Fruit fly (Drosophila melanogaster) whole organism, embryonic: ENCODE measurements around the gene BomBc3.

Experiments
- Bdp1 ChIP-seq: fragments of 200-800 bp; sonication (Bioruptor generic); optimal IDR thresholded peaks from 3 replicates; lab custom pipeline; 2016; ENCODE audit warnings: missing biosample characterization, missing genetic modification characterization
- CG10431 ChIP-seq: fragments of 200-800 bp; sonication (Bioruptor generic); optimal IDR thresholded peaks from 3 replicates; lab custom pipeline; 2018; ENCODE audit warnings: missing biosample characterization, mild to moderate bottlenecking, missing genetic modification characterization
- CG10462 ChIP-seq: fragments of 200-800 bp; sonication (Bioruptor generic); optimal IDR thresholded peaks from 2 replicates; lab custom pipeline; 2016; ENCODE audit warnings: missing biosample characterization, missing genetic modification characterization
- CG10959 ChIP-seq: fragments of 200-800 bp; sonication (Bioruptor generic); IDR thresholded peaks from 2 replicates; pipeline ENCODE4 v1.3.6; 2022; ENCODE audit warnings: missing biosample characterization, missing genetic modification characterization
- CG11504 ChIP-seq: fragments of 200-800 bp; sonication (Bioruptor generic); optimal IDR thresholded peaks from 3 replicates; lab custom pipeline; 2019; ENCODE audit warnings: missing biosample characterization, mild to moderate bottlenecking, missing genetic modification characterization, moderate library complexity
- CG11695 ChIP-seq: fragments of 200-800 bp; sonication (Bioruptor generic); IDR thresholded peaks from 3 replicates; pipeline ENCODE4 v1.3.6; 2022; ENCODE audit warnings: missing biosample characterization, missing genetic modification characterization
- CG15073 ChIP-seq: fragments of 200-800 bp; sonication (Bioruptor generic); optimal IDR thresholded peaks from 2 replicates; lab custom pipeline; 2016; ENCODE audit warnings: missing biosample characterization, missing genetic modification characterization
- CG1647 ChIP-seq: fragments of 200-800 bp; sonication (Bioruptor generic); optimal IDR thresholded peaks from 3 replicates; lab custom pipeline; 2016; ENCODE audit warnings: missing biosample characterization, missing genetic modification characterization
- CG16813 ChIP-seq: fragments of 200-800 bp; sonication (Bioruptor generic); IDR thresholded peaks from 3 replicates; pipeline ENCODE4 v1.3.6; 2022; ENCODE audit warnings: missing biosample characterization, missing genetic modification characterization; ENCODE audit not compliant: partially characterized antibody
- CG17612 ChIP-seq: fragments of 200-800 bp; sonication (Bioruptor generic); IDR thresholded peaks from 2 replicates; pipeline ENCODE4 v1.3.6; 2022; ENCODE audit warnings: missing biosample characterization, missing genetic modification characterization
- CG2129 ChIP-seq: fragments of 200-800 bp; sonication (Bioruptor generic); IDR thresholded peaks from 2 replicates; pipeline ENCODE4 v1.3.6; 2022; ENCODE audit warnings: missing biosample characterization, missing genetic modification characterization; ENCODE audit not compliant: partially characterized antibody
- CG2199 ChIP-seq: fragments of 200-800 bp; sonication (Bioruptor generic); IDR thresholded peaks from 3 replicates; pipeline ENCODE4 v1.3.6; 2022; ENCODE audit warnings: missing biosample characterization, missing genetic modification characterization
- CG2202 ChIP-seq: fragments of 200-800 bp; sonication (Bioruptor generic); optimal IDR thresholded peaks from 2 replicates; lab custom pipeline; 2018; ENCODE audit warnings: missing biosample characterization, mild to moderate bottlenecking, missing genetic modification characterization
- CG31441 ChIP-seq: fragments of 200-800 bp; sonication (Bioruptor generic); IDR thresholded peaks from 2 replicates; pipeline ENCODE4 v1.3.6; 2022; ENCODE audit warnings: missing biosample characterization, missing genetic modification characterization
- CG4404 ChIP-seq: fragments of 200-800 bp; sonication (Bioruptor generic); IDR thresholded peaks from 2 replicates; pipeline ENCODE4 v1.3.6; 2022; ENCODE audit warnings: missing biosample characterization, missing genetic modification characterization
- CG5245 ChIP-seq: fragments of 200-800 bp; sonication (Bioruptor generic); optimal IDR thresholded peaks from 3 replicates; lab custom pipeline; 2016; ENCODE audit warnings: missing biosample characterization, missing genetic modification characterization
- CG9609 ChIP-seq: fragments of 200-800 bp; sonication (Bioruptor generic); optimal IDR thresholded peaks from 3 replicates; lab custom pipeline; 2016; ENCODE audit warnings: missing biosample characterization, missing genetic modification characterization
- Dad ChIP-seq: fragments of 200-800 bp; sonication (Bioruptor generic); optimal IDR thresholded peaks from 3 replicates; lab custom pipeline; 2016; ENCODE audit warnings: missing biosample characterization, missing genetic modification characterization
- Ets65A ChIP-seq: fragments of 200-800 bp; sonication (Bioruptor generic); peaks from one replicate; lab custom pipeline; 2016; ENCODE audit warnings: missing biosample characterization, missing genetic modification characterization
- GATAe ChIP-seq: fragments of 200-800 bp; sonication (Bioruptor generic); conservative IDR thresholded peaks from 2 replicates; pipeline ENCODE4 v1.3.6; 2022; ENCODE audit warnings: missing biosample characterization, missing genetic modification characterization
- Gug ChIP-seq: fragments of 200-800 bp; sonication (Bioruptor generic); IDR thresholded peaks from 4 replicates; pipeline ENCODE4 v1.3.6; 2022; ENCODE audit warnings: missing biosample characterization, missing genetic modification characterization
- HLH54F ChIP-seq: fragments of 200-800 bp; sonication (Bioruptor generic); optimal IDR thresholded peaks from 3 replicates; lab custom pipeline; 2016; ENCODE audit warnings: missing biosample characterization, missing genetic modification characterization
- HmgZ ChIP-seq: fragments of 200-800 bp; sonication (Bioruptor generic); optimal IDR thresholded peaks from 2 replicates; lab custom pipeline; 2018; ENCODE audit warnings: missing biosample characterization, mild to moderate bottlenecking, missing genetic modification characterization
- Hr78 ChIP-seq, 2 experiments: fragments of 200-800 bp in 1 of 2; fragments of >200 bp in 1 of 2; sonication (Bioruptor generic) in 1 of 2; optimal IDR thresholded peaks; 2 replicates each; lab custom pipeline; 2017 to 2019; ENCODE audit warnings: missing biosample characterization in 2 of 2, missing genetic modification characterization in 2 of 2, mild to moderate bottlenecking in 1 of 2, moderate library complexity in 1 of 2
- NK7.1 ChIP-seq: fragments of 200-800 bp; sonication (Bioruptor generic); optimal IDR thresholded peaks from 3 replicates; lab custom pipeline; 2016; ENCODE audit warnings: missing biosample characterization, missing genetic modification characterization
- Nf-YA ChIP-seq: fragments of 200-800 bp; sonication (Bioruptor generic); IDR thresholded peaks from 2 replicates; pipeline ENCODE4 v1.3.6; 2022; ENCODE audit warnings: missing biosample characterization, missing genetic modification characterization
- Nf-YB ChIP-seq: fragments of 200-800 bp; sonication (Bioruptor generic); optimal IDR thresholded peaks from 3 replicates; lab custom pipeline; 2019; ENCODE audit warnings: missing biosample characterization, mild to moderate bottlenecking, missing genetic modification characterization, moderate library complexity
- Nf-YC ChIP-seq: fragments of 200-800 bp; optimal IDR thresholded peaks from 3 replicates; lab custom pipeline; 2019; ENCODE audit warnings: missing biosample characterization, mild to moderate bottlenecking, missing genetic modification characterization, moderate library complexity
- ab ChIP-seq: fragments of 200-800 bp; sonication (Bioruptor generic); optimal IDR thresholded peaks from 2 replicates; lab custom pipeline; 2016; ENCODE audit warnings: missing biosample characterization, missing genetic modification characterization
- abd-A ChIP-seq: fragments of 200-800 bp; sonication (Bioruptor generic); optimal IDR thresholded peaks from 3 replicates; lab custom pipeline; 2019; ENCODE audit warnings: missing biosample characterization, mild to moderate bottlenecking, missing genetic modification characterization, moderate library complexity
- ac ChIP-seq: fragments of 200-800 bp; sonication (Bioruptor generic); optimal IDR thresholded peaks from 3 replicates; lab custom pipeline; 2017; ENCODE audit warnings: missing biosample characterization, mild to moderate bottlenecking, missing genetic modification characterization
- al ChIP-seq: fragments of 200-800 bp; sonication (Bioruptor generic); IDR thresholded peaks from 2 replicates; pipeline ENCODE4 v1.3.6; 2022; ENCODE audit warnings: missing biosample characterization, missing genetic modification characterization
- btn ChIP-seq: fragments of 200-800 bp; sonication (Bioruptor generic); optimal IDR thresholded peaks from 2 replicates; lab custom pipeline; 2016; ENCODE audit warnings: missing biosample characterization, missing genetic modification characterization
- cg ChIP-seq: fragments of 200-800 bp; sonication (Bioruptor generic); optimal IDR thresholded peaks from 3 replicates; lab custom pipeline; 2019; ENCODE audit warnings: missing biosample characterization, mild to moderate bottlenecking, missing genetic modification characterization, moderate library complexity
- chinmo ChIP-seq: fragments of 200-800 bp; sonication (Bioruptor generic); IDR thresholded peaks from 4 replicates; pipeline ENCODE4 v1.3.6; 2022; ENCODE audit warnings: missing biosample characterization, missing genetic modification characterization; ENCODE audit not compliant: partially characterized antibody
- chm ChIP-seq: fragments of 200-800 bp; sonication (Bioruptor generic); IDR thresholded peaks from 2 replicates; pipeline ENCODE4 v1.3.6; 2022; ENCODE audit warnings: missing biosample characterization, missing genetic modification characterization
- chn ChIP-seq: fragments of 200-800 bp; sonication (Bioruptor generic); optimal IDR thresholded peaks from 2 replicates; lab custom pipeline; 2016; ENCODE audit warnings: missing biosample characterization, missing genetic modification characterization
- eyg ChIP-seq: fragments of 200-800 bp; sonication (Bioruptor generic); optimal IDR thresholded peaks from 3 replicates; lab custom pipeline; 2016; ENCODE audit warnings: missing biosample characterization, missing genetic modification characterization
- fd64A ChIP-seq: fragments of 200-800 bp; sonication (Bioruptor generic); optimal IDR thresholded peaks from 3 replicates; lab custom pipeline; 2018; ENCODE audit warnings: missing biosample characterization, mild to moderate bottlenecking, missing genetic modification characterization
- gcm2 ChIP-seq: fragments of 200-800 bp; sonication (Bioruptor generic); optimal IDR thresholded peaks from 2 replicates; lab custom pipeline; 2016; ENCODE audit warnings: missing biosample characterization, missing genetic modification characterization
- gsb ChIP-seq: fragments of 200-800 bp; sonication (Bioruptor generic); IDR thresholded peaks from 2 replicates; pipeline ENCODE4 v1.3.6; 2022; ENCODE audit warnings: missing biosample characterization, missing genetic modification characterization
- kni ChIP-seq: fragments of 200-800 bp; sonication (Bioruptor generic); optimal IDR thresholded peaks from 3 replicates; lab custom pipeline; 2017; ENCODE audit warnings: mild to moderate bottlenecking, missing biosample characterization, missing genetic modification reagents, missing genetic modification characterization
- pan ChIP-seq, 4 experiments: fragments of >200 bp in 3 of 4; fragments of 200-800 bp in 1 of 4; sonication (Bioruptor generic) in 1 of 4; optimal IDR thresholded peaks in 3 of 4; IDR thresholded peaks in 1 of 4; 2 replicates each; pipeline versions ENCODE4 v1.3.6 to Lab custom; 2017 to 2022; ENCODE audit warnings: missing biosample characterization in 2 of 4, missing genetic modification characterization in 2 of 4, mixed read lengths in 1 of 4
- pb ChIP-seq: fragments of 200-800 bp; sonication (Bioruptor generic); optimal IDR thresholded peaks from 3 replicates; lab custom pipeline; 2016; ENCODE audit warnings: missing biosample characterization, missing genetic modification characterization
- run ChIP-seq: fragments of 200-800 bp; sonication (Bioruptor generic); optimal IDR thresholded peaks from 3 replicates; lab custom pipeline; 2018; ENCODE audit warnings: missing biosample characterization, mild to moderate bottlenecking, missing genetic modification characterization
- slbo ChIP-seq: fragments of 200-800 bp; sonication (Bioruptor generic); IDR thresholded peaks from 2 replicates; pipeline ENCODE4 v1.3.6; 2022; ENCODE audit warnings: missing biosample characterization, missing genetic modification characterization
- sr ChIP-seq: fragments of 200-800 bp; sonication (Bioruptor generic); IDR thresholded peaks from 3 replicates; pipeline ENCODE4 v1.3.6; 2022; ENCODE audit warnings: missing biosample characterization, missing genetic modification characterization
- stwl ChIP-seq: fragments of 200-800 bp; sonication (Bioruptor generic); optimal IDR thresholded peaks from 3 replicates; lab custom pipeline; 2018; ENCODE audit warnings: missing biosample characterization, mild to moderate bottlenecking, missing genetic modification characterization, moderate library complexity
- tll ChIP-seq, 2 experiments: fragments of 200-800 bp in 1 of 2; fragments of >200 bp in 1 of 2; sonication (Bioruptor generic) in 1 of 2; optimal IDR thresholded peaks; 2 replicates each; lab custom pipeline; 2017 to 2019; ENCODE audit warnings: missing biosample characterization in 2 of 2, missing genetic modification characterization in 2 of 2, mild to moderate bottlenecking in 1 of 2, moderate library complexity in 1 of 2

BomBc3 gene

dm6 chr3R:22052235-22052634 lies 34.6 kb upstream of the BomBc3 start:
- TF ChIP-seq ab (no peak), CG11504 (tag; lab: Kevin White, UChicago) (peak; percentile 13), cg (GFP tag; lab: Kevin White, UChicago) (peak; percentile 28), CG11695 (GFP tag; lab: Robert Waterston, UW) (no peak), kni (GFP tag; lab: Kevin White, UChicago) (peak; percentile 51), CG10431 (GFP tag; lab: Kevin White, UChicago) (no peak), Ets65A (GFP tag; lab: Kevin White, UChicago) (peak; percentile 2), sr (peak; percentile 84), eyg (GFP tag; lab: Kevin White, UChicago) (no peak), Dad (no peak), tll (GFP tag; optimal IDR thresholded peaks at IDR 0.05; lab: Kevin White, UChicago) (peak in 1 of 2 experiments; percentile 64), gsb (GFP tag; lab: Robert Waterston, UW) (0 out of 2 replicates have a peak, but pooled peaks have one; percentile 22), CG1647 (GFP tag; lab: Kevin White, UChicago) (no peak), al (GFP tag; lab: Robert Waterston, UW) (no peak), stwl (tag; lab: Kevin White, UChicago) (peak; percentile 42), CG10959 (no peak)

dm6 chr3R:22053202-22053601 lies 33.7 kb upstream of the BomBc3 start:
- TF ChIP-seq pb (GFP tag; lab: Kevin White, UChicago) (no peak), run (tag; lab: Kevin White, UChicago) (peak; percentile 53), Hr78 (GFP tag; optimal IDR thresholded peaks at IDR 0.05; lab: Kevin White, UChicago) (peak in 1 of 2 experiments; percentile 92), CG4404 (GFP tag; lab: Robert Waterston, UW) (no peak), fd64A (GFP tag; lab: Kevin White, UChicago) (peak; percentile 59), chm (GFP tag; lab: Robert Waterston, UW) (peak; percentile 27), CG2199 (GFP tag; lab: Robert Waterston, UW) (peak; percentile 65; the same call in 1 of the 3 replicates), CG16813 (0 out of 3 replicates have a peak, but pooled peaks have one; percentile 11), CG9609 (no peak), slbo (no peak), CG2129 (GFP tag; lab: Robert Waterston, UW) (no peak), abd-A (peak; percentile 45)

DNA sequence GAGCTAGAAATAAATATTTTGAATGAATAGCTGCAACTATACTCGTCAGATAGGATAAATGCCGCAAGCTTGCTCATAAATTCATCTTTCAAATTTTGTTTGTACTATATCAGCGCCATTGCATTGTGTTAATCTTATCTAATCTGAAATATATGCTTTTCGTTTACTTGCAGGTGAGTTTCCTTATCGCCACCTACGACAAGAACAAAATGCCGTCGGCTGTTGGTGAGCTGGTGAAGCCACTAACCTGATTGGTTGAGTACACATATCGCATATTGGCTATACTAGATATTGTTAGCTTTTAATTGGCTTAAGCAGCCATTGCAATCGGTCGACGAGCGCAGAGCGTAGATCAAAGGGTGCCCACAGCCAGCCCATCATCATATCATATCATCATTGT lies 33.1 kb upstream of the BomBc3 start:
- TF ChIP-seq CG15073 (GFP tag; lab: Kevin White, UChicago) (no peak), chn (GFP tag; lab: Kevin White, UChicago) (no peak), Nf-YC (tag; lab: Kevin White, UChicago) (peak; percentile 87), chinmo (GFP tag; lab: Robert Waterston, UW) (0 out of 4 replicates have a peak, but pooled peaks have one; percentile 20), CG31441 (GFP tag; lab: Robert Waterston, UW) (no peak), HmgZ (no peak), CG10462 (GFP tag; lab: Kevin White, UChicago) (no peak), GATAe (GFP tag; lab: Robert Waterston, UW) (peak; percentile 54), CG5245 (GFP tag; lab: Kevin White, UChicago) (peak; percentile 42), HLH54F (GFP tag; lab: Kevin White, UChicago) (no peak), sr (no peak), Nf-YB (GFP tag; lab: Kevin White, UChicago) (peak; percentile 93), NK7.1 (GFP tag; lab: Kevin White, UChicago) (no peak), CG2202 (tag; lab: Kevin White, UChicago) (no peak), Ets65A (GFP tag; lab: Kevin White, UChicago) (peak; percentile 47), gcm2 (no peak), Bdp1 (GFP tag; lab: Kevin White, UChicago) (no peak), CG17612 (GFP tag; lab: Robert Waterston, UW) (no peak), btn (GFP tag; lab: Kevin White, UChicago) (no peak), pan (optimal IDR thresholded peaks at IDR 0.05; lab: Kevin White, UChicago) (no peak), pan (GFP tag; optimal IDR thresholded peaks at IDR 0.05 in 1 of 2, IDR thresholded peaks at IDR 0.05 in 1 of 2) (no peak), Nf-YA (GFP tag; lab: Robert Waterston, UW) (peak; percentile 47; the same call in 1 of the 2 replicates), ac (no peak), Gug (GFP tag; lab: Robert Waterston, UW) (no peak)
